Worm (Caenorhabditis elegans) whole organism, L4 larva: ENCODE measurements around the gene C47A10.12.

Source experiments
- D1046.2 ChIP-seq: fragments of 200-800 bp; sonication (Bioruptor generic); IDR thresholded peaks from 2 replicates; pipeline ENCODE4 v1.3.6; 2022; ENCODE audit warnings: missing genetic modification characterization, missing compliant biosample characterization
- F26F4.8 ChIP-seq: fragments of 200-800 bp; sonication (Bioruptor generic); conservative IDR thresholded peaks from 2 replicates; pipeline ENCODE4 v1.3.6; 2022; ENCODE audit warnings: missing genetic modification characterization, missing compliant biosample characterization
- F44E2.7 ChIP-seq: fragments of 200-800 bp; sonication (Bioruptor generic); IDR thresholded peaks from 2 replicates; pipeline ENCODE4 v2.1.2; 2022; ENCODE audit warnings: missing genetic modification characterization, missing compliant biosample characterization
- F49E8.2 ChIP-seq: sonication (generic microtip); optimal IDR thresholded peaks from 2 replicates; lab custom pipeline; 2016; ENCODE audit warnings: missing compliant biosample characterization, mild to moderate bottlenecking, missing genetic modification characterization, borderline replicate concordance
- T26A8.4 ChIP-seq: fragments of 200-800 bp; sonication (Bioruptor generic); IDR thresholded peaks from 2 replicates; pipeline ENCODE4 v1.3.6; 2022; ENCODE audit warnings: missing genetic modification characterization, missing compliant biosample characterization
- Y105C5A.15 ChIP-seq: fragments of 200-800 bp; sonication (Bioruptor generic); IDR thresholded peaks from 2 replicates; pipeline ENCODE4 v1.3.6; 2022; ENCODE audit warnings: missing genetic modification characterization, missing compliant biosample characterization
- Y5F2A.4 ChIP-seq: fragments of 200-800 bp; sonication (Bioruptor generic); optimal IDR thresholded peaks from 2 replicates; lab custom pipeline; 2018; ENCODE audit warnings: mild to moderate bottlenecking, missing genetic modification characterization, missing compliant biosample characterization
- ZK546.5 ChIP-seq, 2 experiments: sonication (generic microtip); optimal IDR thresholded peaks; 2 replicates each; lab custom pipeline; 2017; ENCODE audit warnings: missing biosample characterization in 2 of 2, missing genetic modification characterization in 2 of 2
- aha-1 ChIP-seq: fragments of 150-350 bp; peaks from one replicate; lab custom pipeline; 2014; ENCODE audit warnings: missing biosample characterization, missing genetic modification characterization
- ceh-20 ChIP-seq: fragments of 200-800 bp; sonication (Bioruptor generic); IDR thresholded peaks from 2 replicates; pipeline ENCODE4 v1.3.6; 2022; ENCODE audit warnings: missing genetic modification reagents, missing genetic modification characterization, missing compliant biosample characterization
- ceh-32 ChIP-seq: sonication (generic microtip); optimal IDR thresholded peaks from 2 replicates; lab custom pipeline; 2016; ENCODE audit warnings: mild to moderate bottlenecking, missing genetic modification characterization, missing compliant biosample characterization; ENCODE audit not compliant: poor library complexity
- ceh-44 ChIP-seq: fragments of 200-800 bp; sonication (Bioruptor generic); IDR thresholded peaks from 2 replicates; pipeline ENCODE4 v1.3.6; 2022; ENCODE audit warnings: missing genetic modification reagents, missing genetic modification characterization, missing compliant biosample characterization
- ces-1 ChIP-seq: fragments of 150-350 bp; sonication (generic microtip); optimal IDR thresholded peaks from 4 replicates; lab custom pipeline; 2014; ENCODE audit warnings: missing biosample characterization, missing genetic modification reagents, missing genetic modification characterization
- cey-2 ChIP-seq: sonication (generic microtip); optimal IDR thresholded peaks from 3 replicates; lab custom pipeline; 2017; ENCODE audit warnings: missing genetic modification characterization, mild to moderate bottlenecking, missing compliant biosample characterization, antibody characterized with exemption, borderline replicate concordance; ENCODE audit not compliant: insufficient read depth
- ctbp-1 ChIP-seq: fragments of 200-800 bp; sonication (Bioruptor generic); IDR thresholded peaks from 2 replicates; pipeline ENCODE4 v1.3.6; 2022; ENCODE audit warnings: missing genetic modification reagents, missing genetic modification characterization, missing compliant biosample characterization
- daf-12 ChIP-seq: fragments of 150-350 bp; optimal IDR thresholded peaks from 2 replicates; lab custom pipeline; 2014; ENCODE audit warnings: missing biosample characterization, missing genetic modification reagents, missing genetic modification characterization
- dmd-6 ChIP-seq: fragments of 200-800 bp; sonication (Bioruptor generic); IDR thresholded peaks from 2 replicates; pipeline ENCODE4 v1.3.6; 2022; ENCODE audit warnings: missing genetic modification reagents, missing genetic modification characterization, missing compliant biosample characterization
- dve-1 ChIP-seq: sonication (generic microtip); optimal IDR thresholded peaks from 2 replicates; lab custom pipeline; 2017; ENCODE audit warnings: antibody characterized with exemption, mild to moderate bottlenecking, missing genetic modification characterization, missing compliant biosample characterization; ENCODE audit not compliant: insufficient read depth
- egl-43 ChIP-seq: fragments of 200-800 bp; sonication (Bioruptor generic); IDR thresholded peaks from 2 replicates; pipeline ENCODE4 v1.3.6; 2022; ENCODE audit warnings: missing genetic modification reagents, missing genetic modification characterization, missing compliant biosample characterization
- fkh-10 ChIP-seq: fragments of 150-350 bp; optimal IDR thresholded peaks from 2 replicates; lab custom pipeline; 2014; ENCODE audit warnings: missing biosample characterization, missing genetic modification reagents, missing genetic modification characterization
- fos-1 ChIP-seq: fragments of 150-350 bp; optimal IDR thresholded peaks from 2 replicates; lab custom pipeline; 2014; ENCODE audit warnings: missing biosample characterization, missing genetic modification characterization
- gei-8 ChIP-seq: fragments of 200-800 bp; sonication (Bioruptor generic); optimal IDR thresholded peaks from 2 replicates; lab custom pipeline; 2018; ENCODE audit warnings: mild to moderate bottlenecking, missing genetic modification characterization, missing compliant biosample characterization
- hif-1 ChIP-seq, 2 experiments: sonication (generic microtip); optimal IDR thresholded peaks; 2 replicates each; lab custom pipeline; 2016 to 2017; ENCODE audit warnings: missing compliant biosample characterization in 2 of 2, missing genetic modification characterization in 2 of 2, missing genetic modification reagents in 2 of 2, missing genotype in 2 of 2, mild to moderate bottlenecking in 1 of 2
- hlh-11 ChIP-seq: fragments of 200-800 bp; sonication (Bioruptor generic); optimal IDR thresholded peaks from 2 replicates; lab custom pipeline; 2018; ENCODE audit warnings: mild to moderate bottlenecking, missing genetic modification characterization, missing compliant biosample characterization
- lin-13 ChIP-seq: fragments of 150-350 bp; optimal IDR thresholded peaks from 2 replicates; lab custom pipeline; 2014; ENCODE audit warnings: missing biosample characterization, missing genetic modification reagents, missing genetic modification characterization
- madf-9 ChIP-seq: fragments of 200-800 bp; sonication (Bioruptor generic); conservative IDR thresholded peaks from 2 replicates; pipeline ENCODE4 v1.3.6; 2022; ENCODE audit warnings: missing genetic modification reagents, missing genetic modification characterization, missing compliant biosample characterization
- mdl-1 ChIP-seq, 2 experiments: fragments of 150-350 bp in 1 of 2; sonication (generic microtip) in 1 of 2; optimal IDR thresholded peaks; 2 replicates each; lab custom pipeline; 2014 to 2017; ENCODE audit warnings: missing biosample characterization in 2 of 2, missing genetic modification characterization in 2 of 2
- mes-2 ChIP-seq: sonication (generic microtip); optimal IDR thresholded peaks from 2 replicates; lab custom pipeline; 2016; ENCODE audit warnings: missing genotype, mild to moderate bottlenecking, missing genetic modification characterization, missing compliant biosample characterization; ENCODE audit not compliant: poor library complexity, severe bottlenecking
- nhr-10 ChIP-seq: fragments of 150-350 bp; optimal IDR thresholded peaks from 2 replicates; lab custom pipeline; 2014; ENCODE audit warnings: missing biosample characterization, missing genetic modification characterization
- nhr-102 ChIP-seq: sonication (generic microtip); optimal IDR thresholded peaks from 2 replicates; lab custom pipeline; 2016; ENCODE audit warnings: mild to moderate bottlenecking, missing genetic modification characterization, moderate library complexity, missing compliant biosample characterization
- nhr-11 ChIP-seq: fragments of 150-350 bp; optimal IDR thresholded peaks from 2 replicates; lab custom pipeline; 2014; ENCODE audit warnings: missing biosample characterization, missing genetic modification characterization
- nhr-237 ChIP-seq: sonication (generic microtip); optimal IDR thresholded peaks from 2 replicates; lab custom pipeline; 2017; ENCODE audit warnings: missing biosample characterization, missing genetic modification characterization
- nhr-25 ChIP-seq: sonication (generic microtip); optimal IDR thresholded peaks from 2 replicates; lab custom pipeline; 2017; ENCODE audit warnings: missing genetic modification characterization, mild to moderate bottlenecking, missing compliant biosample characterization, antibody characterized with exemption, moderate library complexity, borderline replicate concordance; ENCODE audit not compliant: insufficient read depth
- nhr-41 ChIP-seq: fragments of 200-800 bp; sonication (Bioruptor generic); IDR thresholded peaks from 2 replicates; pipeline ENCODE4 v1.3.6; 2022; ENCODE audit warnings: missing genetic modification reagents, missing genetic modification characterization, missing compliant biosample characterization
- nhr-48 ChIP-seq: sonication (generic microtip); optimal IDR thresholded peaks from 2 replicates; lab custom pipeline; 2016; ENCODE audit warnings: mild to moderate bottlenecking, missing genetic modification characterization, missing compliant biosample characterization
- nhr-77 ChIP-seq: fragments of 150-350 bp; optimal IDR thresholded peaks from 2 replicates; lab custom pipeline; 2014; ENCODE audit warnings: missing biosample characterization, missing genetic modification characterization
- rbr-2 ChIP-seq: sonication (generic microtip); optimal IDR thresholded peaks from 2 replicates; lab custom pipeline; 2016; ENCODE audit warnings: missing genotype, missing genetic modification characterization, missing compliant biosample characterization
- saeg-2 ChIP-seq: fragments of 200-800 bp; sonication (Bioruptor generic); IDR thresholded peaks from 2 replicates; pipeline ENCODE4 v1.3.6; 2022; ENCODE audit warnings: missing genetic modification reagents, missing genetic modification characterization, missing compliant biosample characterization
- set-16 ChIP-seq: fragments of 200-800 bp; sonication (Bioruptor generic); IDR thresholded peaks from 2 replicates; pipeline ENCODE4 v1.3.6; 2022; ENCODE audit warnings: missing genetic modification reagents, missing genetic modification characterization, missing compliant biosample characterization
- skn-1 ChIP-seq: fragments of 150-350 bp; optimal IDR thresholded peaks from 2 replicates; lab custom pipeline; 2014; ENCODE audit warnings: missing biosample characterization, missing genetic modification characterization
- snpc-1.2 ChIP-seq: fragments of 200-800 bp; sonication (Bioruptor generic); IDR thresholded peaks from 2 replicates; pipeline ENCODE4 v1.3.6; 2022; ENCODE audit warnings: missing genetic modification reagents, missing genetic modification characterization, missing compliant biosample characterization
- snpc-4 ChIP-seq: fragments of 150-350 bp; optimal IDR thresholded peaks from 2 replicates; lab custom pipeline; 2014; ENCODE audit warnings: missing biosample characterization, missing genetic modification characterization
- tra-1 ChIP-seq: fragments of 200-800 bp; sonication (Bioruptor generic); IDR thresholded peaks from 2 replicates; pipeline ENCODE4 v1.3.6; 2022; ENCODE audit warnings: missing genetic modification reagents, missing genetic modification characterization, missing compliant biosample characterization
- unc-130 ChIP-seq: sonication (generic microtip); optimal IDR thresholded peaks from 2 replicates; lab custom pipeline; 2016; ENCODE audit warnings: missing genetic modification reagents, missing genetic modification characterization, missing compliant biosample characterization
- zag-1 ChIP-seq: fragments of 150-350 bp; optimal IDR thresholded peaks from 2 replicates; lab custom pipeline; 2014; ENCODE audit warnings: missing biosample characterization, missing genetic modification characterization
- zip-11 ChIP-seq: fragments of 200-800 bp; sonication (Bioruptor generic); IDR thresholded peaks from 2 replicates; pipeline ENCODE4 v1.3.6; 2022; ENCODE audit warnings: missing genetic modification characterization, missing compliant biosample characterization
- ztf-11 ChIP-seq: fragments of 150-350 bp; optimal IDR thresholded peaks from 2 replicates; lab custom pipeline; 2014; ENCODE audit warnings: missing biosample characterization, missing genetic modification characterization

C47A10.12 gene

DNA sequence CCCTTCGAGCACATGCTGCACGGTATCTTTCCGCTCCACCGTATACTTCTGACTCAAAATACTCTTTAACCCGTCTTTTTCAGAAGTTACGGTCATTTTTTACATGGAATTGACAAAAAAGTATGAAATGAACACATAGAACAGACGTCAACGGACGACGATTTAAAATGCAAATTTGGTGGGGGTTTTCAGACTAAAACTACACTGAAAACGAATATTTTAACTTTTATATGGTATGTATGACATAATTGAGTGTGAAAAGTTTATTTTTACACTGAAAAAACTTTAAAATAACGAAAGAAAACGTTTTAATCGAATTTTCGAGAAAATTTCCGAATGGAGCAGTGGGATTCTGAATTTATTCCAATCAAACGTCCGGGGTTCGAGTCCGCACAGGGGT lies 30.8 kb upstream of the C47A10.12 start, which contains the start of gene twk-36:
twk-36 (minus strand) TSS at position 101 of the 400 bp plus-strand sequence.
- TF ChIP-seq D1046.2 (GFP tag; lab: Robert Waterston, UW) (no peak), egl-43 (GFP tag; lab: Robert Waterston, UW) (no peak), nhr-10 (tag; lab: Kevin White, UChicago) (no peak), nhr-11 (tag; lab: Kevin White, UChicago) (no peak), F49E8.2 (no peak), unc-130 (GFP tag; lab: Kevin White, UChicago) (no peak), T26A8.4 (GFP tag; lab: Robert Waterston, UW) (no peak), madf-9 (GFP tag; lab: Robert Waterston, UW) (no peak), ceh-44 (GFP tag; lab: Robert Waterston, UW) (no peak), ZK546.5 (tag; optimal IDR thresholded peaks at IDR 0.05; lab: Kevin White, UChicago) (no peak), fos-1 (tag; lab: Kevin White, UChicago) (no peak), daf-12 (no peak), ztf-11 (tag; lab: Kevin White, UChicago) (no peak), mdl-1 (tag; optimal IDR thresholded peaks at IDR 0.05; lab: Kevin White, UChicago) (no peak)

DNA sequence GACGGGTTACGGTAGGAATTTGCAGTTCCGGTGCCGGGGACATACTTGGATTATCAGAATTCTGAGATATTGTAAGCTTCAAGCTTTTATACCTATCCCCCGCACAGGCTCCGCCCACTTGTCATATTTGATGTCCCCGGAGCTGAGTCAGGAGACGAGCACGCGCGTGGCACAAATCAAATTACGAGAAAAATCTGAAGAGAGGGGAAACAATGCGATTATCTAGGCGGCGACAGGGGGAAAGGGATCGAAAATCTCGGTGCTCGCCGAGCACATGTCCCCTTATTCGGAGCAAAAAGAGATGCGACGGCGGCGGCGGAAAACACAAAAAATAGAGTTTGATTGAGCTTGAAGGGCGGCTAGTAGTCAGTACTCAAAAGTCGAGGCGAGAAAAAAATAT lies 28.5 kb upstream of the C47A10.12 start, which contains the start of gene R12G8.1:
R12G8.1 (minus strand) TSS at position 63 of the 400 bp plus-strand sequence.
- TF ChIP-seq tra-1 (GFP tag; lab: Robert Waterston, UW), result no peak
- TF ChIP-seq mes-2 (tag; lab: Kevin White, UChicago), result no peak
- TF ChIP-seq Y105C5A.15 (GFP tag; lab: Robert Waterston, UW), result no peak
- TF ChIP-seq rbr-2 (tag; lab: Kevin White, UChicago), result peak; percentile 17
- TF ChIP-seq gei-8 (GFP tag; lab: Kevin White, UChicago), result no peak
- TF ChIP-seq fkh-10, result peak; percentile 88
- no peak for TF ChIP-seq nhr-10 (tag; lab: Kevin White, UChicago)
- TF ChIP-seq F44E2.7 (GFP tag; lab: Robert Waterston, UW), result no peak
- TF ChIP-seq egl-43 (GFP tag; lab: Robert Waterston, UW), result no peak
- TF ChIP-seq ces-1 (GFP tag; lab: Kevin White, UChicago), result peak; percentile 86
- TF ChIP-seq nhr-25 (tag; lab: Kevin White, UChicago), result no peak
- no peak for TF ChIP-seq saeg-2 (GFP tag; lab: Robert Waterston, UW)
- no peak for TF ChIP-seq nhr-48 (tag; lab: Kevin White, UChicago)
- TF ChIP-seq snpc-1.2, result no peak
- TF ChIP-seq hlh-11 (tag; lab: Kevin White, UChicago), result no peak
- peak; percentile 70 for TF ChIP-seq ctbp-1
- TF ChIP-seq ceh-32 (tag; lab: Kevin White, UChicago), result peak; percentile 26
- no peak for TF ChIP-seq nhr-102 (tag; lab: Kevin White, UChicago)
- no peak for TF ChIP-seq nhr-237 (tag; lab: Kevin White, UChicago)
- TF ChIP-seq F49E8.2, result no peak
- no peak for TF ChIP-seq nhr-41 (GFP tag; lab: Robert Waterston, UW)
- peak; percentile 49 for TF ChIP-seq set-16 (GFP tag; lab: Robert Waterston, UW)

DNA sequence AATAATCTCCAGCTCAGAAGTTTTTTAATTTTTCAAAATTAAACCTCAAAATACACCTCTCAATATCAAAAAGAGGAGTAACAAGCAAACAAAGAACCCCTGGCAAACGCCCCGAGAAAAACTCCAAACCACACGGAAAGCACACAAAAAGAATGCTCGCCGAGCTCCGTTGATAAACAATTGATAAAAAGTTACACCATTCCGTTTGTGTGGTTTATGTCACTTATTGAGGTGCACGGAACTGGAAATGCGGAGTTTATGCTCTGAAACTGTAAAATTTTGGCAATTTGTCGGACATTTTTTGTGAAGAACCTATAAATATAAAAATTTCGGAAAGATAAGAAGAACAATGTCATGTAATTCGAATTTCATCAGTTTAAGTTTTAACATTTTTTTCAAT lies 25.4 kb upstream of the C47A10.12 start:
- TF ChIP-seq hif-1 (tag; optimal IDR thresholded peaks at IDR 0.05; lab: Kevin White, UChicago) (no peak), dmd-6 (peak; percentile 84), dve-1 (peak; percentile 69), ceh-20 (GFP tag; lab: Robert Waterston, UW) (0 out of 2 replicates have a peak, but pooled peaks have one; percentile 36), skn-1 (no peak), ztf-11 (tag; lab: Kevin White, UChicago) (no peak), zip-11 (GFP tag; lab: Robert Waterston, UW) (no peak), lin-13 (GFP tag; lab: Kevin White, UChicago) (no peak), ces-1 (GFP tag; lab: Kevin White, UChicago) (no peak), cey-2 (tag; lab: Kevin White, UChicago) (no peak), snpc-1.2 (no peak), rbr-2 (tag; lab: Kevin White, UChicago) (no peak), F26F4.8 (GFP tag; lab: Robert Waterston, UW) (no peak), snpc-4 (tag; lab: Kevin White, UChicago) (no peak), nhr-102 (tag; lab: Kevin White, UChicago) (peak; percentile 37), aha-1 (tag; lab: Kevin White, UChicago) (no peak), Y5F2A.4 (GFP tag; lab: Kevin White, UChicago) (no peak), tra-1 (GFP tag; lab: Robert Waterston, UW) (peak; percentile 48; the same call in 1 of the 2 replicates), nhr-77 (tag; lab: Kevin White, UChicago) (peak; percentile 41), zag-1 (tag; lab: Kevin White, UChicago) (no peak)
